Fruit fly (Drosophila melanogaster) whole organism, embryonic: ENCODE measurements around the gene CG31178.

Source experiments
- B-H2 ChIP-seq: fragments of 200-800 bp; sonication (Bioruptor generic); optimal IDR thresholded peaks from 2 replicates; lab custom pipeline; 2018; ENCODE audit warnings: missing biosample characterization, mild to moderate bottlenecking, missing genetic modification characterization
- CG10321 ChIP-seq: fragments of 200-800 bp; sonication (Bioruptor generic); IDR thresholded peaks from 2 replicates; pipeline ENCODE4 v1.3.6; 2022; ENCODE audit warnings: missing biosample characterization, missing genetic modification characterization
- CG10959 ChIP-seq: fragments of 200-800 bp; sonication (Bioruptor generic); IDR thresholded peaks from 2 replicates; pipeline ENCODE4 v1.3.6; 2022; ENCODE audit warnings: missing biosample characterization, missing genetic modification characterization
- CG12659 ChIP-seq: fragments of 200-800 bp; sonication (Bioruptor generic); optimal IDR thresholded peaks from 3 replicates; lab custom pipeline; 2017; ENCODE audit warnings: mild to moderate bottlenecking, missing biosample characterization, missing genetic modification reagents, missing genetic modification characterization
- CG1529 ChIP-seq: fragments of 200-800 bp; sonication (Bioruptor generic); optimal IDR thresholded peaks from 3 replicates; lab custom pipeline; 2018; ENCODE audit warnings: missing biosample characterization, missing genetic modification characterization
- CG15514 ChIP-seq: fragments of 200-800 bp; sonication (Bioruptor generic); optimal IDR thresholded peaks from 3 replicates; lab custom pipeline; 2017; ENCODE audit warnings: missing biosample characterization, missing genetic modification characterization, mild to moderate bottlenecking, moderate library complexity, missing genetic modification reagents
- CG18011 ChIP-seq: fragments of 200-800 bp; sonication (Bioruptor generic); optimal IDR thresholded peaks from 2 replicates; lab custom pipeline; 2017; ENCODE audit warnings: missing biosample characterization, missing genetic modification characterization, mild to moderate bottlenecking, moderate library complexity, missing genotype
- CG18262 ChIP-seq: fragments of 200-800 bp; optimal IDR thresholded peaks from 3 replicates; lab custom pipeline; 2019; ENCODE audit warnings: missing biosample characterization, mild to moderate bottlenecking, missing genetic modification characterization, moderate library complexity
- CG2875 ChIP-seq: fragments of 200-800 bp; sonication (Bioruptor generic); optimal IDR thresholded peaks from 2 replicates; lab custom pipeline; 2017; ENCODE audit warnings: missing biosample characterization, mild to moderate bottlenecking, missing genetic modification characterization, missing genetic modification reagents
- CG30403 ChIP-seq: fragments of 200-800 bp; sonication (Bioruptor generic); optimal IDR thresholded peaks from 3 replicates; lab custom pipeline; 2016; ENCODE audit warnings: missing biosample characterization, missing genetic modification characterization
- CG31224 ChIP-seq: fragments of 200-800 bp; sonication (Bioruptor generic); IDR thresholded peaks from 2 replicates; pipeline ENCODE4 v1.3.6; 2022; ENCODE audit warnings: missing biosample characterization, missing genetic modification characterization
- CG3847 ChIP-seq: fragments of 200-800 bp; sonication (Bioruptor generic); IDR thresholded peaks from 2 replicates; pipeline ENCODE4 v1.3.6; 2022; ENCODE audit warnings: missing biosample characterization, missing genetic modification characterization
- CG4707 ChIP-seq: fragments of 200-800 bp; sonication (Bioruptor generic); optimal IDR thresholded peaks from 2 replicates; lab custom pipeline; 2018; ENCODE audit warnings: missing biosample characterization, mild to moderate bottlenecking, missing genetic modification characterization, moderate library complexity
- CG7372 ChIP-seq: fragments of 200-800 bp; sonication (Bioruptor generic); IDR thresholded peaks from 2 replicates; pipeline ENCODE4 v1.3.6; 2022; ENCODE audit warnings: missing biosample characterization, missing genetic modification characterization
- CG8478 ChIP-seq: fragments of >200 bp; optimal IDR thresholded peaks from 2 replicates; lab custom pipeline; 2018
- CG9876 ChIP-seq: fragments of 200-800 bp; sonication (Bioruptor generic); optimal IDR thresholded peaks from 2 replicates; lab custom pipeline; 2016; ENCODE audit warnings: missing biosample characterization, missing genetic modification characterization
- Dad ChIP-seq: fragments of 200-800 bp; sonication (Bioruptor generic); optimal IDR thresholded peaks from 3 replicates; lab custom pipeline; 2016; ENCODE audit warnings: missing biosample characterization, missing genetic modification characterization
- Dbx ChIP-seq: fragments of 200-800 bp; sonication (Bioruptor generic); IDR thresholded peaks from 3 replicates; pipeline ENCODE4 v1.3.6; 2022; ENCODE audit warnings: missing biosample characterization, missing genetic modification characterization
- Dip2 ChIP-seq: fragments of 200-800 bp; sonication (Bioruptor generic); IDR thresholded peaks from 2 replicates; pipeline ENCODE4 v1.3.6; 2022; ENCODE audit warnings: missing biosample characterization, missing genetic modification characterization
- Doc3 ChIP-seq: fragments of 200-800 bp; sonication (Bioruptor generic); IDR thresholded peaks from 3 replicates; pipeline ENCODE4 v1.3.6; 2022; ENCODE audit warnings: missing biosample characterization, missing genetic modification characterization; ENCODE audit not compliant: partially characterized antibody
- Eip74EF ChIP-seq, 2 experiments: fragments of 200-800 bp in 1 of 2; fragments of >200 bp in 1 of 2; sonication (Bioruptor generic) in 1 of 2; optimal IDR thresholded peaks; 2 replicates each; lab custom pipeline; 2017 to 2019; ENCODE audit warnings: missing biosample characterization in 2 of 2, missing genetic modification characterization in 2 of 2, mild to moderate bottlenecking in 1 of 2, moderate library complexity in 1 of 2
- Elba2 ChIP-seq: fragments of 200-800 bp; sonication (Bioruptor generic); optimal IDR thresholded peaks from 3 replicates; lab custom pipeline; 2016; ENCODE audit warnings: missing biosample characterization, missing genetic modification characterization
- Gug ChIP-seq: fragments of 200-800 bp; sonication (Bioruptor generic); IDR thresholded peaks from 4 replicates; pipeline ENCODE4 v1.3.6; 2022; ENCODE audit warnings: missing biosample characterization, missing genetic modification characterization
- H15 ChIP-seq: fragments of 200-800 bp; sonication (Bioruptor generic); IDR thresholded peaks from 3 replicates; pipeline ENCODE4 v1.3.6; 2022; ENCODE audit warnings: missing biosample characterization, missing genetic modification characterization
- HHEX ChIP-seq: fragments of 200-800 bp; sonication (Bioruptor generic); optimal IDR thresholded peaks from 3 replicates; lab custom pipeline; 2017; ENCODE audit warnings: missing biosample characterization, mild to moderate bottlenecking, missing genetic modification characterization, missing genetic modification reagents
- HLH54F ChIP-seq: fragments of 200-800 bp; sonication (Bioruptor generic); optimal IDR thresholded peaks from 3 replicates; lab custom pipeline; 2016; ENCODE audit warnings: missing biosample characterization, missing genetic modification characterization
- Max ChIP-seq: fragments of 200-800 bp; sonication (Bioruptor generic); optimal IDR thresholded peaks from 2 replicates; lab custom pipeline; 2016; ENCODE audit warnings: missing biosample characterization, mild to moderate bottlenecking, missing genetic modification characterization
- NC2β ChIP-seq: fragments of 200-800 bp; sonication (Bioruptor generic); optimal IDR thresholded peaks from 2 replicates; lab custom pipeline; 2016; ENCODE audit warnings: missing biosample characterization, missing genetic modification characterization
- Oli ChIP-seq: fragments of 200-800 bp; sonication (Bioruptor generic); optimal IDR thresholded peaks from 2 replicates; lab custom pipeline; 2018; ENCODE audit warnings: missing biosample characterization, mild to moderate bottlenecking, missing genetic modification characterization, moderate library complexity
- Opbp ChIP-seq: fragments of 200-800 bp; sonication (Bioruptor generic); IDR thresholded peaks from 3 replicates; pipeline ENCODE4 v1.3.6; 2022; ENCODE audit warnings: missing biosample characterization, missing genetic modification characterization; ENCODE audit not compliant: partially characterized antibody
- Poxn ChIP-seq: fragments of 200-800 bp; sonication (Bioruptor generic); IDR thresholded peaks from 2 replicates; pipeline ENCODE4 v1.3.6; 2022; ENCODE audit warnings: missing biosample characterization, missing genetic modification characterization
- Sry-β ChIP-seq: fragments of 200-800 bp; sonication (Bioruptor generic); optimal IDR thresholded peaks from 2 replicates; lab custom pipeline; 2018; ENCODE audit warnings: missing biosample characterization, mild to moderate bottlenecking, missing genetic modification characterization, moderate library complexity
- ab ChIP-seq: fragments of 200-800 bp; sonication (Bioruptor generic); optimal IDR thresholded peaks from 2 replicates; lab custom pipeline; 2016; ENCODE audit warnings: missing biosample characterization, missing genetic modification characterization
- ato ChIP-seq: fragments of 200-800 bp; sonication (Bioruptor generic); IDR thresholded peaks from 2 replicates; pipeline ENCODE4 v1.3.6; 2022; ENCODE audit warnings: missing biosample characterization, missing genetic modification characterization; ENCODE audit not compliant: partially characterized antibody
- croc ChIP-seq: fragments of 200-800 bp; sonication (Bioruptor generic); conservative IDR thresholded peaks from 3 replicates; pipeline ENCODE4 v1.3.6; 2022; ENCODE audit warnings: missing biosample characterization, missing genetic modification characterization
- crp ChIP-seq, 2 experiments: fragments of 200-800 bp; sonication (Bioruptor generic); optimal IDR thresholded peaks; 2 replicates in 1 of 2; 3 replicates in 1 of 2; lab custom pipeline; 2017; ENCODE audit warnings: missing biosample characterization in 2 of 2, missing genetic modification characterization in 2 of 2, mild to moderate bottlenecking in 1 of 2, moderate library complexity in 1 of 2
- danr ChIP-seq: fragments of 200-800 bp; sonication (Bioruptor generic); IDR thresholded peaks from 2 replicates; pipeline ENCODE4 v1.3.6; 2022; ENCODE audit warnings: missing biosample characterization, missing genetic modification characterization
- dysf ChIP-seq: fragments of 200-800 bp; sonication (Bioruptor generic); IDR thresholded peaks from 3 replicates; pipeline ENCODE4 v1.3.6; 2022; ENCODE audit warnings: missing biosample characterization, missing genetic modification characterization
- eyg ChIP-seq: fragments of 200-800 bp; sonication (Bioruptor generic); optimal IDR thresholded peaks from 3 replicates; lab custom pipeline; 2016; ENCODE audit warnings: missing biosample characterization, missing genetic modification characterization
- fd96Cb ChIP-seq: fragments of 200-800 bp; sonication (Bioruptor generic); optimal IDR thresholded peaks from 2 replicates; lab custom pipeline; 2018; ENCODE audit warnings: missing biosample characterization, mild to moderate bottlenecking, missing genetic modification characterization, moderate library complexity
- lov ChIP-seq, 2 experiments: fragments of 200-800 bp in 1 of 2; fragments of >200 bp in 1 of 2; sonication (Bioruptor generic) in 1 of 2; IDR thresholded peaks in 1 of 2; optimal IDR thresholded peaks in 1 of 2; 2 replicates in 1 of 2; 3 replicates in 1 of 2; pipeline versions ENCODE4 v1.3.6 to Lab custom; 2017 to 2022; ENCODE audit warnings: missing biosample characterization in 1 of 2, missing genetic modification characterization in 1 of 2
- maf-S ChIP-seq: fragments of 200-800 bp; sonication (Bioruptor generic); optimal IDR thresholded peaks from 2 replicates; lab custom pipeline; 2016; ENCODE audit warnings: missing biosample characterization, missing genetic modification characterization
- p53 ChIP-seq: fragments of 200-800 bp; sonication (Bioruptor generic); optimal IDR thresholded peaks from 2 replicates; lab custom pipeline; 2016; ENCODE audit warnings: missing biosample characterization, missing genetic modification characterization
- sima ChIP-seq: fragments of 200-800 bp; sonication (Bioruptor generic); optimal IDR thresholded peaks from 2 replicates; lab custom pipeline; 2016; ENCODE audit warnings: missing biosample characterization, missing genetic modification characterization
- sisA ChIP-seq: fragments of 200-800 bp; sonication (Bioruptor generic); IDR thresholded peaks from 2 replicates; pipeline ENCODE4 v1.3.6; 2022; ENCODE audit warnings: missing biosample characterization, missing genetic modification characterization
- slou ChIP-seq: fragments of 200-800 bp; sonication (Bioruptor generic); optimal IDR thresholded peaks from 3 replicates; lab custom pipeline; 2016; ENCODE audit warnings: missing biosample characterization, missing genetic modification characterization
- tll ChIP-seq, 2 experiments: fragments of 200-800 bp in 1 of 2; fragments of >200 bp in 1 of 2; sonication (Bioruptor generic) in 1 of 2; optimal IDR thresholded peaks; 2 replicates each; lab custom pipeline; 2017 to 2019; ENCODE audit warnings: missing biosample characterization in 2 of 2, missing genetic modification characterization in 2 of 2, mild to moderate bottlenecking in 1 of 2, moderate library complexity in 1 of 2
- trem ChIP-seq: fragments of 200-800 bp; optimal IDR thresholded peaks from 3 replicates; lab custom pipeline; 2019; ENCODE audit warnings: missing biosample characterization, mild to moderate bottlenecking, missing genetic modification characterization, moderate library complexity

The CG31178 gene

dm6 chr3R:21870158-21870971 lies 3.2 kb upstream of the CG31178 start, which contains the start of gene CG31431 (continued):
- peak; percentile 96 for TF ChIP-seq Dad
- TF ChIP-seq Dbx (GFP tag; lab: Robert Waterston, UW), result peak; percentile 98
- TF ChIP-seq Poxn (GFP tag; lab: Robert Waterston, UW), result peak; percentile 95
- TF ChIP-seq CG1529 (GFP tag; lab: Kevin White, UChicago), result peak; percentile 91
- TF ChIP-seq Elba2, result peak; percentile 41
- TF ChIP-seq Eip74EF (GFP tag; optimal IDR thresholded peaks at IDR 0.05; lab: Kevin White, UChicago), result peak in 1 of 2 experiments; percentile 96
- peak; percentile 95 for TF ChIP-seq CG10959 (GFP tag; lab: Robert Waterston, UW)
- peak; percentile 94 for TF ChIP-seq sima (GFP tag; lab: Kevin White, UChicago)
- no peak for TF ChIP-seq ato
- TF ChIP-seq sisA (GFP tag; lab: Robert Waterston, UW), result peak; percentile 96
- peak; percentile 94 for TF ChIP-seq croc (GFP tag; lab: Robert Waterston, UW)
- peak; percentile 98 for TF ChIP-seq CG3847
- peak; percentile 97 for TF ChIP-seq maf-S (GFP tag; lab: Kevin White, UChicago)
- peak; percentile 57 for TF ChIP-seq Sry-β
- TF ChIP-seq CG30403 (GFP tag; lab: Kevin White, UChicago), result peak; percentile 97
- peak; percentile 71 for TF ChIP-seq CG10321 (GFP tag; lab: Robert Waterston, UW)
- TF ChIP-seq trem, result peak; percentile 92
- TF ChIP-seq Doc3 (GFP tag; lab: Robert Waterston, UW), result no peak
- TF ChIP-seq Gug (GFP tag; lab: Robert Waterston, UW), result peak; percentile 93
- peak; percentile 98 for TF ChIP-seq dysf
- TF ChIP-seq CG31224, result peak; percentile 95
- peak in 1 of 2 experiments; percentile 72 for TF ChIP-seq tll (GFP tag; optimal IDR thresholded peaks at IDR 0.05; lab: Kevin White, UChicago)
- peak; percentile 81 for TF ChIP-seq CG18011
- peak; percentile 97 for TF ChIP-seq NC2β
- TF ChIP-seq B-H2 (GFP tag; lab: Kevin White, UChicago), result peak; percentile 94
- TF ChIP-seq Opbp (GFP tag; lab: Robert Waterston, UW), result no peak
- peak; percentile 96 for TF ChIP-seq CG18262 (tag; lab: Kevin White, UChicago)
- peak; percentile 97 for TF ChIP-seq eyg (GFP tag; lab: Kevin White, UChicago)
- TF ChIP-seq HHEX (GFP tag; lab: Kevin White, UChicago), result peak; percentile 98
- TF ChIP-seq Max (GFP tag; lab: Kevin White, UChicago), result peak; percentile 94
- peak; percentile 98 for TF ChIP-seq CG7372 (GFP tag; lab: Robert Waterston, UW)
- peak; percentile 96 for TF ChIP-seq H15
- peak; percentile 92 for TF ChIP-seq CG2875
- peak in 1 of 2 experiments; percentile 64 for TF ChIP-seq crp (GFP tag; optimal IDR thresholded peaks at IDR 0.05; lab: Kevin White, UChicago)
- TF ChIP-seq CG8478 (lab: Kevin White, UChicago), result no peak
- TF ChIP-seq Dip2 (GFP tag; lab: Robert Waterston, UW), result peak; percentile 70; the same call in 1 of the 2 replicates
- peak; percentile 96 for TF ChIP-seq Oli (tag; lab: Kevin White, UChicago)
- TF ChIP-seq HLH54F (GFP tag; lab: Kevin White, UChicago), result peak; percentile 97
- TF ChIP-seq CG15514 (GFP tag; lab: Kevin White, UChicago), result peak; percentile 93
- no peak for TF ChIP-seq lov (optimal IDR thresholded peaks at IDR 0.05; lab: Kevin White, UChicago)
- peak; percentile 95 for TF ChIP-seq lov (GFP tag; IDR thresholded peaks at IDR 0.05; lab: Robert Waterston, UW)
- peak; percentile 96 for TF ChIP-seq fd96Cb
- TF ChIP-seq slou, result peak; percentile 94
- TF ChIP-seq danr (GFP tag; lab: Robert Waterston, UW), result peak; percentile 95
- TF ChIP-seq CG4707 (GFP tag; lab: Kevin White, UChicago), result peak; percentile 84
- peak; percentile 98 for TF ChIP-seq CG12659 (GFP tag; lab: Kevin White, UChicago)
- TF ChIP-seq p53 (GFP tag; lab: Kevin White, UChicago), result peak; percentile 82
- peak; percentile 94 for TF ChIP-seq CG9876 (GFP tag; lab: Kevin White, UChicago)
- peak; percentile 94 for TF ChIP-seq ab (GFP tag; lab: Kevin White, UChicago)
